Fruit fly (Drosophila melanogaster) whole organism, embryonic: ENCODE results near the gene CG13407.

Experiments
- Atf6 ChIP-seq: fragments of 200-800 bp; sonication (Bioruptor generic); IDR thresholded peaks from 2 replicates; pipeline ENCODE4 v1.3.6; 2022; ENCODE audit warnings: missing biosample characterization, missing genetic modification characterization
- CG11093 ChIP-seq: fragments of 200-800 bp; sonication (Bioruptor generic); IDR thresholded peaks from 3 replicates; pipeline ENCODE4 v1.3.6; 2022; ENCODE audit warnings: missing biosample characterization, missing genetic modification characterization
- CG13775 ChIP-seq: fragments of 200-800 bp; sonication (Bioruptor generic); optimal IDR thresholded peaks from 3 replicates; lab custom pipeline; 2017; ENCODE audit warnings: missing biosample characterization, mild to moderate bottlenecking, missing genetic modification characterization
- CG14710 ChIP-seq: fragments of 200-800 bp; sonication (Bioruptor generic); optimal IDR thresholded peaks from 3 replicates; lab custom pipeline; 2019; ENCODE audit warnings: missing biosample characterization, mild to moderate bottlenecking, missing genetic modification characterization, moderate library complexity
- CG15514 ChIP-seq: fragments of 200-800 bp; sonication (Bioruptor generic); optimal IDR thresholded peaks from 3 replicates; lab custom pipeline; 2017; ENCODE audit warnings: missing biosample characterization, missing genetic modification characterization, mild to moderate bottlenecking, moderate library complexity, missing genetic modification reagents
- CG16863 ChIP-seq: fragments of 200-800 bp; sonication (Bioruptor generic); optimal IDR thresholded peaks from 3 replicates; lab custom pipeline; 2016; ENCODE audit warnings: missing biosample characterization, missing genetic modification characterization
- CG17359 ChIP-seq: fragments of 200-800 bp; sonication (Bioruptor generic); optimal IDR thresholded peaks from 3 replicates; lab custom pipeline; 2018; ENCODE audit warnings: missing biosample characterization, mild to moderate bottlenecking, missing genetic modification characterization, moderate library complexity
- CG17829 ChIP-seq: fragments of 200-800 bp; optimal IDR thresholded peaks from 2 replicates; lab custom pipeline; 2019; ENCODE audit warnings: missing biosample characterization, mild to moderate bottlenecking, missing genetic modification characterization, moderate library complexity
- CG18262 ChIP-seq: fragments of 200-800 bp; optimal IDR thresholded peaks from 3 replicates; lab custom pipeline; 2019; ENCODE audit warnings: missing biosample characterization, mild to moderate bottlenecking, missing genetic modification characterization, moderate library complexity
- CG2712 ChIP-seq: fragments of 200-800 bp; optimal IDR thresholded peaks from 3 replicates; lab custom pipeline; 2019; ENCODE audit warnings: missing biosample characterization, mild to moderate bottlenecking, missing genetic modification characterization, moderate library complexity
- CG42726 ChIP-seq: fragments of 200-800 bp; sonication (Bioruptor generic); IDR thresholded peaks from 2 replicates; pipeline ENCODE4 v1.3.6; 2022; ENCODE audit warnings: missing biosample characterization, missing genetic modification characterization; ENCODE audit not compliant: partially characterized antibody
- CG6854 ChIP-seq: fragments of 200-800 bp; sonication (Bioruptor generic); optimal IDR thresholded peaks from 3 replicates; lab custom pipeline; 2017; ENCODE audit warnings: missing biosample characterization, mild to moderate bottlenecking, missing genetic modification characterization
- CG7987 ChIP-seq: fragments of 200-800 bp; sonication (Bioruptor generic); optimal IDR thresholded peaks from 2 replicates; lab custom pipeline; 2018; ENCODE audit warnings: missing biosample characterization, mild to moderate bottlenecking, missing genetic modification characterization, moderate library complexity
- CG9932 ChIP-seq: fragments of 200-800 bp; sonication (Bioruptor generic); IDR thresholded peaks from 2 replicates; pipeline ENCODE4 v1.3.6; 2022; ENCODE audit warnings: missing biosample characterization, missing genetic modification characterization
- Chrac-16 ChIP-seq: fragments of 200-800 bp; sonication (Bioruptor generic); optimal IDR thresholded peaks from 3 replicates; lab custom pipeline; 2016; ENCODE audit warnings: missing biosample characterization, missing genetic modification characterization
- D19B ChIP-seq: fragments of 200-800 bp; sonication (Bioruptor generic); optimal IDR thresholded peaks from 2 replicates; lab custom pipeline; 2017; ENCODE audit warnings: missing biosample characterization, mild to moderate bottlenecking, missing genetic modification characterization
- Dbx ChIP-seq: fragments of 200-800 bp; sonication (Bioruptor generic); IDR thresholded peaks from 3 replicates; pipeline ENCODE4 v1.3.6; 2022; ENCODE audit warnings: missing biosample characterization, missing genetic modification characterization
- Doc2 ChIP-seq: fragments of 200-800 bp; sonication (Bioruptor generic); IDR thresholded peaks from 2 replicates; pipeline ENCODE4 v1.3.6; 2022; ENCODE audit warnings: missing biosample characterization, missing genetic modification characterization
- Dp ChIP-seq: fragments of 200-800 bp; sonication (Bioruptor generic); optimal IDR thresholded peaks from 2 replicates; lab custom pipeline; 2018; ENCODE audit warnings: missing biosample characterization, mild to moderate bottlenecking, missing genetic modification characterization, moderate library complexity
- Ets97D ChIP-seq: fragments of 200-800 bp; sonication (Bioruptor generic); optimal IDR thresholded peaks from 3 replicates; lab custom pipeline; 2016; ENCODE audit warnings: missing biosample characterization, missing genetic modification characterization
- Fer3 ChIP-seq: fragments of 200-800 bp; sonication (Bioruptor generic); optimal IDR thresholded peaks from 2 replicates; lab custom pipeline; 2018; ENCODE audit warnings: missing biosample characterization, mild to moderate bottlenecking, missing genetic modification characterization, moderate library complexity
- HLH3B ChIP-seq: fragments of 200-800 bp; sonication (Bioruptor generic); IDR thresholded peaks from 2 replicates; pipeline ENCODE4 v1.3.6; 2022; ENCODE audit warnings: missing biosample characterization, missing genetic modification characterization
- Hmx ChIP-seq: fragments of 200-800 bp; sonication (Bioruptor generic); optimal IDR thresholded peaks from 2 replicates; lab custom pipeline; 2016; ENCODE audit warnings: missing biosample characterization, missing genetic modification characterization
- Max ChIP-seq: fragments of 200-800 bp; sonication (Bioruptor generic); optimal IDR thresholded peaks from 2 replicates; lab custom pipeline; 2016; ENCODE audit warnings: missing biosample characterization, mild to moderate bottlenecking, missing genetic modification characterization
- Mes4 ChIP-seq: fragments of 200-800 bp; sonication (Bioruptor generic); optimal IDR thresholded peaks from 2 replicates; lab custom pipeline; 2016; ENCODE audit warnings: missing biosample characterization, missing genetic modification characterization
- Stat92E ChIP-seq, 3 experiments: fragments of >200 bp in 2 of 3; fragments of 200-800 bp in 1 of 3; sonication (Bioruptor generic) in 1 of 3; optimal IDR thresholded peaks; 2 replicates each; lab custom pipeline; 2017 to 2019; ENCODE audit warnings: missing biosample characterization in 3 of 3, missing genetic modification characterization in 3 of 3, mild to moderate bottlenecking in 1 of 3, moderate library complexity in 1 of 3
- Tbp ChIP-seq: fragments of >200 bp; optimal IDR thresholded peaks from 2 replicates; lab custom pipeline; 2018; ENCODE audit warnings: missing biosample characterization, missing genetic modification characterization
- ara ChIP-seq: fragments of 200-800 bp; sonication (Bioruptor generic); IDR thresholded peaks from 2 replicates; pipeline ENCODE4 v1.3.6; 2022; ENCODE audit warnings: missing biosample characterization, missing genetic modification characterization
- cas ChIP-seq: fragments of 200-800 bp; sonication (Bioruptor generic); IDR thresholded peaks from 2 replicates; pipeline ENCODE4 v1.3.6; 2022; ENCODE audit warnings: missing biosample characterization, missing genetic modification characterization
- cwo ChIP-seq: fragments of 200-800 bp; sonication (Bioruptor generic); optimal IDR thresholded peaks from 3 replicates; lab custom pipeline; 2017; ENCODE audit warnings: missing biosample characterization, missing genetic modification characterization, mild to moderate bottlenecking, moderate library complexity, missing genetic modification reagents
- dimm ChIP-seq: fragments of 200-800 bp; sonication (Bioruptor generic); IDR thresholded peaks from 2 replicates; pipeline ENCODE4 v1.3.6; 2022; ENCODE audit warnings: missing biosample characterization, missing genetic modification characterization
- ems ChIP-seq: fragments of 200-800 bp; sonication (Bioruptor generic); optimal IDR thresholded peaks from 3 replicates; lab custom pipeline; 2016; ENCODE audit warnings: missing biosample characterization, missing genetic modification characterization
- esg ChIP-seq: fragments of 200-800 bp; sonication (Bioruptor generic); conservative IDR thresholded peaks from 2 replicates; pipeline ENCODE4 v1.3.6; 2022; ENCODE audit warnings: missing biosample characterization, missing genetic modification characterization
- fd3F ChIP-seq: fragments of 200-800 bp; sonication (Bioruptor generic); optimal IDR thresholded peaks from 2 replicates; lab custom pipeline; 2018; ENCODE audit warnings: missing biosample characterization, mild to moderate bottlenecking, missing genetic modification characterization, moderate library complexity
- fru ChIP-seq: fragments of >200 bp; optimal IDR thresholded peaks from 2 replicates; lab custom pipeline; 2017
- gfzf ChIP-seq: fragments of 200-800 bp; sonication (Bioruptor generic); optimal IDR thresholded peaks from 2 replicates; lab custom pipeline; 2016; ENCODE audit warnings: missing biosample characterization, mild to moderate bottlenecking, missing genetic modification characterization, moderate library complexity
- gro ChIP-seq: fragments of 200-800 bp; sonication (Bioruptor generic); optimal IDR thresholded peaks from 2 replicates; lab custom pipeline; 2016; ENCODE audit warnings: missing biosample characterization, missing genetic modification characterization
- lbe ChIP-seq: fragments of 200-800 bp; sonication (Bioruptor generic); optimal IDR thresholded peaks from 2 replicates; lab custom pipeline; 2016; ENCODE audit warnings: missing biosample characterization, mild to moderate bottlenecking, missing genetic modification characterization
- lola ChIP-seq, 3 experiments: fragments of >200 bp in 2 of 3; fragments of 200-800 bp in 1 of 3; sonication (Bioruptor generic) in 1 of 3; optimal IDR thresholded peaks; 2 replicates each; lab custom pipeline; 2017 to 2019; ENCODE audit warnings: missing biosample characterization in 3 of 3, missing genetic modification characterization in 3 of 3, mild to moderate bottlenecking in 1 of 3, moderate library complexity in 1 of 3
- mirr ChIP-seq: fragments of 200-800 bp; sonication (Bioruptor generic); optimal IDR thresholded peaks from 3 replicates; lab custom pipeline; 2018; ENCODE audit warnings: missing biosample characterization, mild to moderate bottlenecking, missing genetic modification characterization
- nerfin-2 ChIP-seq: fragments of 200-800 bp; sonication (Bioruptor generic); IDR thresholded peaks from 2 replicates; pipeline ENCODE4 v1.3.6; 2022; ENCODE audit warnings: missing biosample characterization, missing genetic modification characterization; ENCODE audit not compliant: partially characterized antibody
- nmo ChIP-seq: fragments of 200-800 bp; sonication (Bioruptor generic); optimal IDR thresholded peaks from 2 replicates; lab custom pipeline; 2018; ENCODE audit warnings: missing biosample characterization, mild to moderate bottlenecking, missing genetic modification characterization, moderate library complexity
- oc ChIP-seq: fragments of 200-800 bp; sonication (Bioruptor generic); optimal IDR thresholded peaks from 2 replicates; lab custom pipeline; 2018; ENCODE audit warnings: missing biosample characterization, mild to moderate bottlenecking, missing genetic modification characterization, moderate library complexity
- pzg ChIP-seq: fragments of 200-800 bp; sonication (Bioruptor generic); optimal IDR thresholded peaks from 3 replicates; lab custom pipeline; 2018; ENCODE audit warnings: missing biosample characterization, mild to moderate bottlenecking, missing genetic modification characterization, moderate library complexity
- repo ChIP-seq: fragments of 200-800 bp; sonication (Bioruptor generic); optimal IDR thresholded peaks from 2 replicates; lab custom pipeline; 2016; ENCODE audit warnings: missing biosample characterization, missing genetic modification characterization
- sqz ChIP-seq: fragments of 200-800 bp; sonication (Bioruptor generic); optimal IDR thresholded peaks from 3 replicates; lab custom pipeline; 2018; ENCODE audit warnings: missing biosample characterization, mild to moderate bottlenecking, missing genetic modification characterization
- tin ChIP-seq: fragments of 200-800 bp; sonication (Bioruptor generic); optimal IDR thresholded peaks from 3 replicates; lab custom pipeline; 2016; ENCODE audit warnings: missing biosample characterization, missing genetic modification characterization
- tll ChIP-seq, 2 experiments: fragments of 200-800 bp in 1 of 2; fragments of >200 bp in 1 of 2; sonication (Bioruptor generic) in 1 of 2; optimal IDR thresholded peaks; 2 replicates each; lab custom pipeline; 2017 to 2019; ENCODE audit warnings: missing biosample characterization in 2 of 2, missing genetic modification characterization in 2 of 2, mild to moderate bottlenecking in 1 of 2, moderate library complexity in 1 of 2
- usp ChIP-seq: fragments of >200 bp; optimal IDR thresholded peaks from 2 replicates; lab custom pipeline; 2017; ENCODE audit warnings: missing biosample characterization, missing genetic modification characterization

Gene CG13407

dm6 chr3R:22133337-22134014 is 30.3 kb downstream of the CG13407 start, which contains the start of gene SKIP (continued):
- TF ChIP-seq CG9932 (GFP tag; lab: Robert Waterston, UW) (no peak; the same call in 1 of the 2 replicates), lola (GFP tag; optimal IDR thresholded peaks at IDR 0.05; lab: Kevin White, UChicago) (no peak), Chrac-16 (GFP tag; lab: Kevin White, UChicago) (no peak), nmo (GFP tag; lab: Kevin White, UChicago) (peak; percentile 36), Ets97D (peak; percentile 83), CG13775 (no peak), CG14710 (tag; lab: Kevin White, UChicago) (peak; percentile 28), Max (peak; percentile 57), Stat92E (GFP tag; optimal IDR thresholded peaks at IDR 0.05; lab: Kevin White, UChicago) (peak in 1 of 3 experiments; percentile 61), Dbx (GFP tag; lab: Robert Waterston, UW) (peak; percentile 75; the same call in 2 of the 3 replicates), ara (GFP tag; lab: Robert Waterston, UW) (peak; percentile 9; the same call in 1 of the 2 replicates), CG17829 (tag; lab: Kevin White, UChicago) (peak; percentile 52), tin (GFP tag; lab: Kevin White, UChicago) (no peak), Doc2 (GFP tag; lab: Robert Waterston, UW) (no peak), dimm (GFP tag; lab: Robert Waterston, UW) (no peak), CG18262 (tag; lab: Kevin White, UChicago) (peak; percentile 14), CG7987 (GFP tag; lab: Kevin White, UChicago) (peak; percentile 70), mirr (peak; percentile 25), oc (tag; lab: Kevin White, UChicago) (peak; percentile 36), D19B (GFP tag; lab: Kevin White, UChicago) (no peak), gro (peak; percentile 65), repo (peak; percentile 11), CG17359 (tag; lab: Kevin White, UChicago) (peak; percentile 30), Mes4 (GFP tag; lab: Kevin White, UChicago) (no peak), cas (GFP tag; lab: Robert Waterston, UW) (0 out of 2 replicates have a peak, but pooled peaks have one; percentile 15), CG2712 (tag; lab: Kevin White, UChicago) (peak; percentile 28), CG16863 (no peak), sqz (GFP tag; lab: Kevin White, UChicago) (no peak), ems (GFP tag; lab: Kevin White, UChicago) (no peak), Tbp (GFP tag; lab: Kevin White, UChicago) (no peak), Fer3 (tag; lab: Kevin White, UChicago) (peak; percentile 13), HLH3B (no peak), Dp (GFP tag; lab: Kevin White, UChicago) (peak; percentile 51), Hmx (GFP tag; lab: Kevin White, UChicago) (no peak), fru (lab: Kevin White, UChicago) (no peak), usp (GFP tag; lab: Kevin White, UChicago) (no peak), gfzf (GFP tag; lab: Kevin White, UChicago) (peak; percentile 80), CG42726 (GFP tag; lab: Robert Waterston, UW) (peak; percentile 76), CG11093 (GFP tag; lab: Robert Waterston, UW) (no peak), CG6854 (no peak), Atf6 (GFP tag; lab: Robert Waterston, UW) (no peak), tll (GFP tag; optimal IDR thresholded peaks at IDR 0.05; lab: Kevin White, UChicago) (no peak), esg (GFP tag; lab: Robert Waterston, UW) (no peak), lbe (GFP tag; lab: Kevin White, UChicago) (no peak), cwo (GFP tag; lab: Kevin White, UChicago) (no peak), pzg (peak; percentile 49), fd3F (GFP tag; lab: Kevin White, UChicago) (no peak), CG15514 (GFP tag; lab: Kevin White, UChicago) (peak; percentile 27), nerfin-2 (GFP tag; lab: Robert Waterston, UW) (peak; percentile 52; the same call in 1 of the 2 replicates)
